Worm (Caenorhabditis elegans): ENCODE results near the gene dnj-25.

ce11 chrV:20731787-20732186 lies 12.4 kb downstream of the dnj-25 start, which contains the start of gene srxa-1:
- TF ChIP-seq cey-2 (tag; optimal IDR thresholded peaks at IDR 0.05; ENCODE audit: borderline replicate concordance, insufficient read depth): no peak
- TF ChIP-seq egl-43 (GFP tag; IDR thresholded peaks at IDR 0.05): no peak
- no peak for TF ChIP-seq nhr-28 (tag; optimal IDR thresholded peaks at IDR 0.05)
- TF ChIP-seq nhr-77 (tag; optimal IDR thresholded peaks at IDR 0.05): no peak
- no peak for TF ChIP-seq R02D3.7 (tag; optimal IDR thresholded peaks at IDR 0.05)
- TF ChIP-seq ztf-11 (tag; optimal IDR thresholded peaks at IDR 0.05): no peak
- TF ChIP-seq unc-62 (GFP tag; optimal IDR thresholded peaks at IDR 0.05 in 1 of 2): peak in 1 of 2 experiments; percentile 2
- TF ChIP-seq unc-62 (tag; optimal IDR thresholded peaks at IDR 0.05): no peak
- no peak for TF ChIP-seq ama-1 (optimal IDR thresholded peaks at IDR 0.05)

Measured in whole organism, L4 larva.